Fruit fly (Drosophila melanogaster): ENCODE results near the gene CG17199.

Gene CG17199

dm6 chr3R:20227548-20227947 is 18.0 kb upstream of the CG17199 start:
- no peak for TF ChIP-seq Ets98B (GFP tag; IDR thresholded peaks at IDR 0.05)
- TF ChIP-seq Pif1B (GFP tag; optimal IDR thresholded peaks at IDR 0.05) = no peak
- no peak for TF ChIP-seq CG34367 (tag; optimal IDR thresholded peaks at IDR 0.05)

dm6 chr3R:20204478-20205030 is 5.0 kb downstream of the CG17199 start, which contains the start of gene Nlg4:
Nlg4 (plus strand) TSS chr3R:20204809.
- TF ChIP-seq Snoo (tag; optimal IDR thresholded peaks at IDR 0.05) (no peak), fd96Ca (GFP tag; IDR thresholded peaks at IDR 0.05) (no peak), Pif1B (GFP tag; optimal IDR thresholded peaks at IDR 0.05) (no peak), Ets98B (GFP tag; IDR thresholded peaks at IDR 0.05) (no peak), CG15710 (tag; optimal IDR thresholded peaks at IDR 0.05) (no peak), CG17806 (tag; optimal IDR thresholded peaks at IDR 0.05) (no peak), EcR (GFP tag; optimal IDR thresholded peaks at IDR 0.05) (no peak), CG34367 (tag; optimal IDR thresholded peaks at IDR 0.05) (no peak), rn (GFP tag; IDR thresholded peaks at IDR 0.05) (no peak), CG10348 (GFP tag; IDR thresholded peaks at IDR 0.05) (no peak)

DNA sequence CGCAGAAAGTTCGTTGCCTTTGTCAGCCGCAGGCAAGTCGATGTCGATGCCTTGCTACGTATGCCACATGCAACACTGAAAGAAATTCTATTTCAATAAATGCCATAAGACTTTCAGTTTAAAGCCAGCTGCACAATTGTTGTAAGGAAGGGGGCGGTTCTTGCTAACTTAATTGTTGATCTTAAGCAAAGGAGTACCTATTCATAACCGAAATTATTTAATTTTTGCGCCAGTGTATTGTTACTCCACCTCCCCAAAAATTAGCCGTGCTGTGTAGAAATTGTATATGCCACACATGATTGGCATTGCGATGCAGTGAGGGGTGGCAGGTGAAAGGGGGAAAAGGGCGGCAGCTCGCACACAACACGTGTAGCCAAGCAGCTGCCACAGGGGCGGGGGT is 24.5 kb downstream of the CG17199 start:
- TF ChIP-seq CG8159 (tag; optimal IDR thresholded peaks at IDR 0.05) = peak; percentile 21
- 0 out of 3 replicates have a peak, but pooled peaks have one; percentile 40 for TF ChIP-seq CG4496 (GFP tag; IDR thresholded peaks at IDR 0.05)
- TF ChIP-seq CG8301 (tag; optimal IDR thresholded peaks at IDR 0.05) = no peak
- peak; percentile 26; the same call in 1 of the 2 replicates for TF ChIP-seq Ets98B (GFP tag; IDR thresholded peaks at IDR 0.05)
- no peak for TF ChIP-seq CG17806 (tag; optimal IDR thresholded peaks at IDR 0.05)

dm6 chr3R:20169135-20169534 is 40.5 kb downstream of the CG17199 start, which contains the start of gene CG5023:
CG5023 (plus strand) TSS chr3R:20169435.
- TF ChIP-seq CG15710 (tag; optimal IDR thresholded peaks at IDR 0.05) (no peak), CG9948 (tag; optimal IDR thresholded peaks at IDR 0.05) (no peak)

dm6 chr3R:20167635-20168395 is 41.8 kb downstream of the CG17199 start:
- TF ChIP-seq Ets98B (GFP tag; IDR thresholded peaks at IDR 0.05) = no peak
- TF ChIP-seq Pif1B (GFP tag; optimal IDR thresholded peaks at IDR 0.05) = no peak
- no peak for TF ChIP-seq CG4496 (GFP tag; IDR thresholded peaks at IDR 0.05)
- TF ChIP-seq Pif1A (GFP tag; optimal IDR thresholded peaks at IDR 0.05) = no peak
